Worm (Caenorhabditis elegans) whole organism, early embryonic: ENCODE results near the gene K04C1.5.

Experiments used
- B0310.2 ChIP-seq: sonication (generic microtip); optimal IDR thresholded peaks from 2 replicates; lab custom pipeline; 2016; ENCODE audit warnings: mild to moderate bottlenecking, missing genetic modification characterization, missing compliant biosample characterization
- F13C5.2 ChIP-seq: sonication (generic microtip); optimal IDR thresholded peaks from 2 replicates; lab custom pipeline; 2017; ENCODE audit warnings: mild to moderate bottlenecking, missing genetic modification characterization, inconsistent platforms, missing compliant biosample characterization
- aly-1 ChIP-seq: sonication (generic microtip); optimal IDR thresholded peaks from 2 replicates; lab custom pipeline; 2016; ENCODE audit warnings: missing genetic modification characterization, missing compliant biosample characterization
- ama-1 ChIP-seq: fragments of 150-350 bp; optimal IDR thresholded peaks from 2 replicates; lab custom pipeline; 2014
- ceh-13 ChIP-seq: fragments of 200-800 bp; sonication (Bioruptor generic); optimal IDR thresholded peaks from 2 replicates; lab custom pipeline; 2018; ENCODE audit warnings: mild to moderate bottlenecking, missing genetic modification characterization, missing compliant biosample characterization
- flt-1 ChIP-seq: fragments of 200-800 bp; sonication (Bioruptor generic); IDR thresholded peaks from 2 replicates; pipeline ENCODE4 v1.3.6; 2022; ENCODE audit warnings: missing genetic modification characterization, missing compliant biosample characterization
- hmbx-1 ChIP-seq: sonication (generic microtip); optimal IDR thresholded peaks from 2 replicates; lab custom pipeline; 2016; ENCODE audit warnings: mild to moderate bottlenecking, missing genetic modification characterization, missing compliant biosample characterization
- hmg-4 ChIP-seq: fragments of 200-800 bp; sonication (Bioruptor generic); optimal IDR thresholded peaks from 2 replicates; lab custom pipeline; 2018; ENCODE audit warnings: mild to moderate bottlenecking, missing genetic modification characterization, missing compliant biosample characterization
- scrt-1 ChIP-seq: fragments of 200-800 bp; sonication (Bioruptor generic); IDR thresholded peaks from 2 replicates; pipeline ENCODE4 v1.3.6; 2022; ENCODE audit warnings: missing genetic modification characterization, missing compliant biosample characterization
- sea-1 ChIP-seq: fragments of 200-800 bp; sonication (Bioruptor generic); conservative IDR thresholded peaks from 2 replicates; pipeline ENCODE4 v1.3.6; 2022; ENCODE audit warnings: missing genetic modification characterization, missing compliant biosample characterization
- tbx-11 ChIP-seq: fragments of 200-800 bp; sonication (Bioruptor generic); IDR thresholded peaks from 2 replicates; pipeline ENCODE4 v1.3.6; 2022; ENCODE audit warnings: missing genetic modification characterization, missing compliant biosample characterization
- tbx-37 ChIP-seq: fragments of 200-800 bp; sonication (Bioruptor generic); conservative IDR thresholded peaks from 2 replicates; pipeline ENCODE4 v1.3.6; 2022; ENCODE audit warnings: missing genetic modification reagents, missing genetic modification characterization, missing compliant biosample characterization
- tra-4 ChIP-seq: sonication (generic microtip); optimal IDR thresholded peaks from 2 replicates; lab custom pipeline; 2017; ENCODE audit warnings: missing genetic modification characterization, missing compliant biosample characterization

DNA sequence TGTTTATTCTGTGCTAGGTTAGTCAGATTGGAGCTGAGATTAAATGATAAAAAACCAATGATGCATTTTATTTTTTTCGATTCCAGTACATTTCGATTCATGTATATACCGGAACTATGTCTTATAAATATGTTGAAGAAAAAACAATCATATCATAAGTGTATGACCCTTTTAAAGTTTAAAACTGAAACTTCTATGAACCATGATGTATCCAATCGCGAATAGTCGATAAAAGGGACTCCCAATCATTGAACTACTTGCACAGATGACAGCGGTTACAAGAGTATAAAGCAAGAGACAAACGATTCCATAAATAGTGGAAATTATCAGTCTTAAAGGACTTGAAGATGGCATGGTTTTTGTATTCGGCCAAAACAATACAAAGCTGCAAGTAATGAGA is 12.9 kb upstream of the K04C1.5 start, which contains the start of gene srg-37:
- TF ChIP-seq hmbx-1, result no peak
- TF ChIP-seq tra-4 (tag; lab: Kevin White, UChicago), result no peak
- TF ChIP-seq ama-1 (lab: Kevin White, UChicago), result no peak
- TF ChIP-seq scrt-1 (GFP tag; lab: Robert Waterston, UW), result no peak
- no peak for TF ChIP-seq sea-1 (GFP tag; lab: Robert Waterston, UW)
- TF ChIP-seq hmg-4 (GFP tag; lab: Kevin White, UChicago), result no peak
- TF ChIP-seq B0310.2 (tag; lab: Kevin White, UChicago), result no peak
- no peak for TF ChIP-seq aly-1 (tag; lab: Kevin White, UChicago)
- TF ChIP-seq tbx-37 (GFP tag; lab: Robert Waterston, UW), result no peak
- TF ChIP-seq F13C5.2 (tag; lab: Kevin White, UChicago), result no peak
- no peak for TF ChIP-seq ceh-13
- TF ChIP-seq flt-1 (GFP tag; lab: Robert Waterston, UW), result no peak
- no peak for TF ChIP-seq tbx-11
